Fruit fly (Drosophila melanogaster): ENCODE results near the gene nudC.

nudC gene

dm6 chr3L:16854387-16855033 is 49.7 kb downstream of the nudC start:
- TF ChIP-seq pad (GFP tag; optimal IDR thresholded peaks at IDR 0.05) = peak; percentile 90
- TF ChIP-seq cnc (optimal IDR thresholded peaks at IDR 0.05) = no peak
- no peak for TF ChIP-seq CG7045 (GFP tag; optimal IDR thresholded peaks at IDR 0.05)
- TF ChIP-seq Mnt (GFP tag; optimal IDR thresholded peaks at IDR 0.05) = no peak
- TF ChIP-seq CG33017 (tag; optimal IDR thresholded peaks at IDR 0.05) = no peak
- TF ChIP-seq CG14711 (tag; optimal IDR thresholded peaks at IDR 0.05) = no peak
- no peak for TF ChIP-seq kay (GFP tag; ENCODE audit: borderline replicate concordance)
- no peak for TF ChIP-seq ovo (GFP tag; optimal IDR thresholded peaks at IDR 0.05)
- TF ChIP-seq CG12768 (GFP tag; optimal IDR thresholded peaks at IDR 0.05) = peak; percentile 1
- TF ChIP-seq Crg-1 (GFP tag; optimal IDR thresholded peaks at IDR 0.05) = no peak
- no peak for TF ChIP-seq bab1 (GFP tag; optimal IDR thresholded peaks at IDR 0.05)

dm6 chr3L:16855287-16855686 is 50.5 kb downstream of the nudC start:
- TF ChIP-seq CG1620 (GFP tag; optimal IDR thresholded peaks at IDR 0.05) (no peak), pad (GFP tag; optimal IDR thresholded peaks at IDR 0.05) (no peak), CG5204 (GFP tag; optimal IDR thresholded peaks at IDR 0.05) (no peak), toe (GFP tag; optimal IDR thresholded peaks at IDR 0.05) (no peak), CG33017 (tag; optimal IDR thresholded peaks at IDR 0.05) (no peak), ovo (GFP tag; optimal IDR thresholded peaks at IDR 0.05) (no peak)

- no peak for TF ChIP-seq CG14711 (tag; optimal IDR thresholded peaks at IDR 0.05)
- TF ChIP-seq Crg-1 (GFP tag; optimal IDR thresholded peaks at IDR 0.05) = no peak
- TF ChIP-seq CG5204 (GFP tag; optimal IDR thresholded peaks at IDR 0.05) = no peak
- no peak for TF ChIP-seq bab1 (GFP tag; optimal IDR thresholded peaks at IDR 0.05)
- TF ChIP-seq Hr96 (GFP tag; optimal IDR thresholded peaks at IDR 0.05) = no peak
- no peak for TF ChIP-seq Mnt (GFP tag; optimal IDR thresholded peaks at IDR 0.05)
- no peak for TF ChIP-seq cic (GFP tag; optimal IDR thresholded peaks at IDR 0.05)
- no peak for TF ChIP-seq kay (GFP tag; ENCODE audit: borderline replicate concordance)
- TF ChIP-seq tj (GFP tag; optimal IDR thresholded peaks at IDR 0.05) = no peak
- no peak for TF ChIP-seq toe (GFP tag; optimal IDR thresholded peaks at IDR 0.05)
- no peak for TF ChIP-seq ovo (GFP tag; optimal IDR thresholded peaks at IDR 0.05)
- no peak for TF ChIP-seq CG33017 (tag; optimal IDR thresholded peaks at IDR 0.05)
- TF ChIP-seq cnc (optimal IDR thresholded peaks at IDR 0.05) = no peak
- TF ChIP-seq CG7101 (tag; optimal IDR thresholded peaks at IDR 0.05) = no peak
- no peak for TF ChIP-seq CG7045 (GFP tag; optimal IDR thresholded peaks at IDR 0.05)
- TF ChIP-seq CG12768 (GFP tag; optimal IDR thresholded peaks at IDR 0.05) = no peak
- no peak for TF ChIP-seq CG1620 (GFP tag; optimal IDR thresholded peaks at IDR 0.05)
Measured at dm6 chr3L:16858780-16859179, 54.0 kb downstream of the nudC start, which contains the start of gene sinah. sinah (plus strand) TSS chr3L:16859080.

- TF ChIP-seq CG12768 (GFP tag; optimal IDR thresholded peaks at IDR 0.05) = no peak
- TF ChIP-seq CG7101 (tag; optimal IDR thresholded peaks at IDR 0.05) = no peak
- TF ChIP-seq CG1620 (GFP tag; optimal IDR thresholded peaks at IDR 0.05) = no peak
- TF ChIP-seq Hr96 (GFP tag; optimal IDR thresholded peaks at IDR 0.05) = no peak
- TF ChIP-seq CG5204 (GFP tag; optimal IDR thresholded peaks at IDR 0.05) = no peak
Measured at dm6 chr3L:16860322-16860721, 55.5 kb downstream of the nudC start, which contains the start of gene CG13029. CG13029 (plus strand) TSS chr3L:16860622.

- no peak for TF ChIP-seq CG12768 (GFP tag; optimal IDR thresholded peaks at IDR 0.05)
- no peak for TF ChIP-seq CG33017 (tag; optimal IDR thresholded peaks at IDR 0.05)
- TF ChIP-seq cnc (optimal IDR thresholded peaks at IDR 0.05) = no peak
- no peak for TF ChIP-seq CG11617 (GFP tag; optimal IDR thresholded peaks at IDR 0.05)
- no peak for TF ChIP-seq cic (GFP tag; optimal IDR thresholded peaks at IDR 0.05)
- no peak for TF ChIP-seq pad (GFP tag; optimal IDR thresholded peaks at IDR 0.05)
- no peak for TF ChIP-seq Mnt (GFP tag; optimal IDR thresholded peaks at IDR 0.05)
- no peak for TF ChIP-seq CG7101 (tag; optimal IDR thresholded peaks at IDR 0.05)
- no peak for TF ChIP-seq kay (GFP tag; ENCODE audit: borderline replicate concordance)
- no peak for TF ChIP-seq ovo (GFP tag; optimal IDR thresholded peaks at IDR 0.05)
- no peak for TF ChIP-seq CG14711 (tag; optimal IDR thresholded peaks at IDR 0.05)
- no peak for TF ChIP-seq tj (GFP tag; optimal IDR thresholded peaks at IDR 0.05)
- no peak for TF ChIP-seq CG1620 (GFP tag; optimal IDR thresholded peaks at IDR 0.05)
- TF ChIP-seq Clk (GFP tag; optimal IDR thresholded peaks at IDR 0.05) = no peak
- no peak for TF ChIP-seq Hr96 (GFP tag; optimal IDR thresholded peaks at IDR 0.05)
- no peak for TF ChIP-seq toe (GFP tag; optimal IDR thresholded peaks at IDR 0.05)
- no peak for TF ChIP-seq CG7045 (GFP tag; optimal IDR thresholded peaks at IDR 0.05)
- TF ChIP-seq Crg-1 (GFP tag; optimal IDR thresholded peaks at IDR 0.05) = no peak
- TF ChIP-seq CG5204 (GFP tag; optimal IDR thresholded peaks at IDR 0.05) = no peak
Measured at dm6 chr3L:16860879-16861278, 56.1 kb downstream of the nudC start.

dm6 chr3L:16862284-16862683 is 57.5 kb downstream of the nudC start, which contains the start of gene Rh4:
Rh4 (minus strand) TSS chr3L:16862517.
- no peak for TF ChIP-seq CG33017 (tag; optimal IDR thresholded peaks at IDR 0.05)
- TF ChIP-seq CG1620 (GFP tag; optimal IDR thresholded peaks at IDR 0.05) = no peak

- TF ChIP-seq kay (GFP tag; ENCODE audit: borderline replicate concordance) (no peak), CG12768 (GFP tag; optimal IDR thresholded peaks at IDR 0.05) (no peak), toe (GFP tag; optimal IDR thresholded peaks at IDR 0.05) (no peak), CG33017 (tag; optimal IDR thresholded peaks at IDR 0.05) (no peak), bab1 (GFP tag; optimal IDR thresholded peaks at IDR 0.05) (peak; percentile 6)
Measured at dm6 chr3L:16862958-16863357, 58.2 kb downstream of the nudC start, which contains the start of gene CG9951. CG9951 (plus strand) TSS chr3L:16863164.
